Worm (Caenorhabditis elegans) whole organism, L4 larva: Measurements from ENCODE around the gene oig-5.
A peak's percentile ranks its signal among the peaks of the same experiment; 100 is the strongest.

Source experiments
- D1046.2 ChIP-seq: fragments of 200-800 bp; sonication (Bioruptor generic); IDR thresholded peaks from 2 replicates; pipeline ENCODE4 v1.3.6; 2022; ENCODE audit warnings: missing genetic modification characterization, missing compliant biosample characterization
- F10B5.3 ChIP-seq: sonication (generic microtip); optimal IDR thresholded peaks from 2 replicates; lab custom pipeline; 2016; ENCODE audit warnings: mild to moderate bottlenecking, missing genetic modification characterization, missing compliant biosample characterization
- F26F4.8 ChIP-seq: fragments of 200-800 bp; sonication (Bioruptor generic); conservative IDR thresholded peaks from 2 replicates; pipeline ENCODE4 v1.3.6; 2022; ENCODE audit warnings: missing genetic modification characterization, missing compliant biosample characterization
- F44E2.7 ChIP-seq: fragments of 200-800 bp; sonication (Bioruptor generic); IDR thresholded peaks from 2 replicates; pipeline ENCODE4 v2.1.2; 2022; ENCODE audit warnings: missing genetic modification characterization, missing compliant biosample characterization
- F49E8.2 ChIP-seq: sonication (generic microtip); optimal IDR thresholded peaks from 2 replicates; lab custom pipeline; 2016; ENCODE audit warnings: missing compliant biosample characterization, mild to moderate bottlenecking, missing genetic modification characterization, borderline replicate concordance
- T20F7.1 ChIP-seq: fragments of 200-800 bp; sonication (Bioruptor generic); optimal IDR thresholded peaks from 2 replicates; lab custom pipeline; 2018; ENCODE audit warnings: mild to moderate bottlenecking, missing genetic modification characterization, missing compliant biosample characterization
- Y5F2A.4 ChIP-seq: fragments of 200-800 bp; sonication (Bioruptor generic); optimal IDR thresholded peaks from 2 replicates; lab custom pipeline; 2018; ENCODE audit warnings: mild to moderate bottlenecking, missing genetic modification characterization, missing compliant biosample characterization
- aly-2 ChIP-seq: sonication (generic microtip); optimal IDR thresholded peaks from 2 replicates; lab custom pipeline; 2018; ENCODE audit warnings: missing biosample characterization, missing genetic modification characterization
- arid-1 ChIP-seq: fragments of 200-800 bp; sonication (Bioruptor generic); conservative IDR thresholded peaks from 2 replicates; pipeline ENCODE4 v1.3.6; 2022; ENCODE audit warnings: missing genetic modification reagents, missing genetic modification characterization, missing compliant biosample characterization
- attf-4 ChIP-seq: sonication (generic microtip); optimal IDR thresholded peaks from 3 replicates; lab custom pipeline; 2017; ENCODE audit warnings: missing biosample characterization, missing genetic modification characterization
- ctbp-1 ChIP-seq: fragments of 200-800 bp; sonication (Bioruptor generic); IDR thresholded peaks from 2 replicates; pipeline ENCODE4 v1.3.6; 2022; ENCODE audit warnings: missing genetic modification reagents, missing genetic modification characterization, missing compliant biosample characterization
- daf-12 ChIP-seq: fragments of 150-350 bp; optimal IDR thresholded peaks from 2 replicates; lab custom pipeline; 2014; ENCODE audit warnings: missing biosample characterization, missing genetic modification reagents, missing genetic modification characterization
- daf-16 ChIP-seq, 3 experiments: sonication (generic microtip); optimal IDR thresholded peaks; 2 replicates each; lab custom pipeline; 2016 to 2017; ENCODE audit warnings: missing genetic modification characterization in 3 of 3, missing genetic modification reagents in 3 of 3, mild to moderate bottlenecking in 2 of 3, missing compliant biosample characterization in 2 of 3, missing biosample characterization in 1 of 3, moderate library complexity in 1 of 3
- dmd-8 ChIP-seq: fragments of 200-800 bp; sonication (Bioruptor generic); IDR thresholded peaks from 2 replicates; pipeline ENCODE4 v1.3.6; 2022; ENCODE audit warnings: missing genetic modification characterization, missing compliant biosample characterization
- dpl-1 ChIP-seq: fragments of 150-350 bp; optimal IDR thresholded peaks from 2 replicates; lab custom pipeline; 2014; ENCODE audit warnings: missing biosample characterization, missing genetic modification reagents, missing genetic modification characterization
- duxl-1 ChIP-seq: sonication (generic microtip); optimal IDR thresholded peaks from 2 replicates; lab custom pipeline; 2016; ENCODE audit warnings: mild to moderate bottlenecking, missing genetic modification characterization, moderate library complexity, missing compliant biosample characterization; ENCODE audit not compliant: poor library complexity
- dve-1 ChIP-seq: sonication (generic microtip); optimal IDR thresholded peaks from 2 replicates; lab custom pipeline; 2017; ENCODE audit warnings: antibody characterized with exemption, mild to moderate bottlenecking, missing genetic modification characterization, missing compliant biosample characterization; ENCODE audit not compliant: insufficient read depth
- egl-43 ChIP-seq: fragments of 200-800 bp; sonication (Bioruptor generic); IDR thresholded peaks from 2 replicates; pipeline ENCODE4 v1.3.6; 2022; ENCODE audit warnings: missing genetic modification reagents, missing genetic modification characterization, missing compliant biosample characterization
- fkh-10 ChIP-seq: fragments of 150-350 bp; optimal IDR thresholded peaks from 2 replicates; lab custom pipeline; 2014; ENCODE audit warnings: missing biosample characterization, missing genetic modification reagents, missing genetic modification characterization
- fos-1 ChIP-seq: fragments of 150-350 bp; optimal IDR thresholded peaks from 2 replicates; lab custom pipeline; 2014; ENCODE audit warnings: missing biosample characterization, missing genetic modification characterization
- gei-8 ChIP-seq: fragments of 200-800 bp; sonication (Bioruptor generic); optimal IDR thresholded peaks from 2 replicates; lab custom pipeline; 2018; ENCODE audit warnings: mild to moderate bottlenecking, missing genetic modification characterization, missing compliant biosample characterization
- hif-1 ChIP-seq, 2 experiments: sonication (generic microtip); optimal IDR thresholded peaks; 2 replicates each; lab custom pipeline; 2016 to 2017; ENCODE audit warnings: missing compliant biosample characterization in 2 of 2, missing genetic modification characterization in 2 of 2, missing genetic modification reagents in 2 of 2, missing genotype in 2 of 2, mild to moderate bottlenecking in 1 of 2
- hlh-30 ChIP-seq: sonication (generic microtip); optimal IDR thresholded peaks from 2 replicates; lab custom pipeline; 2017; ENCODE audit warnings: antibody characterized with exemption, mild to moderate bottlenecking, missing genetic modification characterization, missing compliant biosample characterization; ENCODE audit not compliant: insufficient read depth
- jun-1 ChIP-seq: fragments of 150-350 bp; optimal IDR thresholded peaks from 2 replicates; lab custom pipeline; 2014; ENCODE audit warnings: missing biosample characterization, missing genetic modification reagents, missing genetic modification characterization
- lim-7 ChIP-seq: fragments of 200-800 bp; sonication (Bioruptor generic); IDR thresholded peaks from 2 replicates; pipeline ENCODE4 v1.3.6; 2022; ENCODE audit warnings: missing genetic modification characterization, missing compliant biosample characterization
- lin-13 ChIP-seq: fragments of 150-350 bp; optimal IDR thresholded peaks from 2 replicates; lab custom pipeline; 2014; ENCODE audit warnings: missing biosample characterization, missing genetic modification reagents, missing genetic modification characterization
- lin-15B ChIP-seq: fragments of 150-350 bp; sonication (generic microtip); optimal IDR thresholded peaks from 3 replicates; lab custom pipeline; 2014; ENCODE audit warnings: missing biosample characterization, missing genetic modification characterization
- lin-29 ChIP-seq: fragments of 200-800 bp; sonication (Bioruptor generic); IDR thresholded peaks from 2 replicates; pipeline ENCODE4 v1.3.6; 2022; ENCODE audit warnings: missing genetic modification reagents, missing genetic modification characterization, missing compliant biosample characterization
- lin-38 ChIP-seq: fragments of 200-800 bp; sonication (Bioruptor generic); IDR thresholded peaks from 2 replicates; pipeline ENCODE4 v1.3.6; 2022; ENCODE audit warnings: missing genetic modification reagents, missing genetic modification characterization, missing compliant biosample characterization
- lsy-2 ChIP-seq, 2 experiments: fragments of 150-350 bp in 1 of 2; sonication (generic microtip) in 1 of 2; optimal IDR thresholded peaks; 2 replicates each; lab custom pipeline; 2014 to 2017; ENCODE audit warnings: missing biosample characterization in 2 of 2, missing genetic modification characterization in 2 of 2
- madf-5 ChIP-seq, 2 experiments: fragments of 200-800 bp; sonication (Bioruptor generic); IDR thresholded peaks; 2 replicates each; pipeline ENCODE4 v1.3.6; 2022; ENCODE audit warnings: missing compliant biosample characterization in 2 of 2, missing genetic modification characterization in 2 of 2
- mdl-1 ChIP-seq, 2 experiments: fragments of 150-350 bp in 1 of 2; sonication (generic microtip) in 1 of 2; optimal IDR thresholded peaks; 2 replicates each; lab custom pipeline; 2014 to 2017; ENCODE audit warnings: missing biosample characterization in 2 of 2, missing genetic modification characterization in 2 of 2
- mdt-29 ChIP-seq: fragments of 200-800 bp; sonication (Bioruptor generic); IDR thresholded peaks from 2 replicates; pipeline ENCODE4 v1.3.6; 2022; ENCODE audit warnings: missing genetic modification reagents, missing genetic modification characterization, missing compliant biosample characterization
- mes-2 ChIP-seq: sonication (generic microtip); optimal IDR thresholded peaks from 2 replicates; lab custom pipeline; 2016; ENCODE audit warnings: missing genotype, mild to moderate bottlenecking, missing genetic modification characterization, missing compliant biosample characterization; ENCODE audit not compliant: poor library complexity, severe bottlenecking
- nhr-28 ChIP-seq: fragments of 150-350 bp; optimal IDR thresholded peaks from 2 replicates; lab custom pipeline; 2014; ENCODE audit warnings: missing biosample characterization, missing genetic modification characterization
- nhr-48 ChIP-seq: sonication (generic microtip); optimal IDR thresholded peaks from 2 replicates; lab custom pipeline; 2016; ENCODE audit warnings: mild to moderate bottlenecking, missing genetic modification characterization, missing compliant biosample characterization
- nhr-76 ChIP-seq: fragments of 150-350 bp; optimal IDR thresholded peaks from 2 replicates; lab custom pipeline; 2014; ENCODE audit warnings: missing biosample characterization, missing genetic modification characterization
- nhr-77 ChIP-seq: fragments of 150-350 bp; optimal IDR thresholded peaks from 2 replicates; lab custom pipeline; 2014; ENCODE audit warnings: missing biosample characterization, missing genetic modification characterization
- rbr-2 ChIP-seq: sonication (generic microtip); optimal IDR thresholded peaks from 2 replicates; lab custom pipeline; 2016; ENCODE audit warnings: missing genotype, missing genetic modification characterization, missing compliant biosample characterization
- sdz-12 ChIP-seq: fragments of 200-800 bp; sonication (Bioruptor generic); optimal IDR thresholded peaks from 2 replicates; lab custom pipeline; 2018; ENCODE audit warnings: mild to moderate bottlenecking, missing genetic modification characterization, missing compliant biosample characterization
- snpc-1.2 ChIP-seq: fragments of 200-800 bp; sonication (Bioruptor generic); IDR thresholded peaks from 2 replicates; pipeline ENCODE4 v1.3.6; 2022; ENCODE audit warnings: missing genetic modification reagents, missing genetic modification characterization, missing compliant biosample characterization
- snpc-4 ChIP-seq: fragments of 150-350 bp; optimal IDR thresholded peaks from 2 replicates; lab custom pipeline; 2014; ENCODE audit warnings: missing biosample characterization, missing genetic modification characterization
- tra-1 ChIP-seq: fragments of 200-800 bp; sonication (Bioruptor generic); IDR thresholded peaks from 2 replicates; pipeline ENCODE4 v1.3.6; 2022; ENCODE audit warnings: missing genetic modification reagents, missing genetic modification characterization, missing compliant biosample characterization
- unc-130 ChIP-seq: sonication (generic microtip); optimal IDR thresholded peaks from 2 replicates; lab custom pipeline; 2016; ENCODE audit warnings: missing genetic modification reagents, missing genetic modification characterization, missing compliant biosample characterization
- unc-39 ChIP-seq: sonication (generic microtip); optimal IDR thresholded peaks from 2 replicates; lab custom pipeline; 2017; ENCODE audit warnings: missing biosample characterization, missing genetic modification characterization
- unc-62 ChIP-seq, 3 experiments: fragments of 150-350 bp in 1 of 3; sonication (generic microtip); optimal IDR thresholded peaks in 2 of 3; peaks in 1 of 3; 1 replicate in 1 of 3; 2 replicates in 2 of 3; lab custom pipeline; 2014 to 2017; ENCODE audit warnings: missing biosample characterization in 3 of 3, missing genetic modification characterization in 3 of 3, missing genetic modification reagents in 3 of 3, missing genotype in 1 of 3
- vab-7 ChIP-seq: fragments of 200-800 bp; sonication (Bioruptor generic); IDR thresholded peaks from 2 replicates; pipeline ENCODE4 v1.3.6; 2022; ENCODE audit warnings: missing genetic modification reagents, missing genetic modification characterization, missing compliant biosample characterization
- ztf-11 ChIP-seq: fragments of 150-350 bp; optimal IDR thresholded peaks from 2 replicates; lab custom pipeline; 2014; ENCODE audit warnings: missing biosample characterization, missing genetic modification characterization
- ztf-7 ChIP-seq: fragments of 150-350 bp; optimal IDR thresholded peaks from 2 replicates; lab custom pipeline; 2014; ENCODE audit warnings: missing biosample characterization, missing genetic modification characterization

The oig-5 gene

ce11 chrIV:14824878-14825352 is 17.9 kb downstream of the oig-5 start, which contains the start of gene sec-61.A (continued):
- TF ChIP-seq Y5F2A.4 (GFP tag; lab: Kevin White, UChicago) (no peak), mdt-29 (GFP tag; lab: Robert Waterston, UW) (0 out of 2 replicates have a peak, but pooled peaks have one; percentile 53), ztf-11 (tag; lab: Kevin White, UChicago) (no peak), F49E8.2 (tag; lab: Kevin White, UChicago) (peak; percentile 64), attf-4 (tag; lab: Kevin White, UChicago) (no peak), arid-1 (GFP tag; lab: Robert Waterston, UW) (peak; percentile 48; the same call in 1 of the 2 replicates), dmd-8 (GFP tag; lab: Robert Waterston, UW) (no peak), rbr-2 (tag; lab: Kevin White, UChicago) (peak; percentile 78), daf-16 (GFP tag; optimal IDR thresholded peaks at IDR 0.05; lab: Kevin White, UChicago) (peak in 1 of 2 experiments; percentile 11), daf-16 (tag; optimal IDR thresholded peaks at IDR 0.05; lab: Kevin White, UChicago) (peak; percentile 14), dve-1 (peak; percentile 30), snpc-1.2 (peak; percentile 94), dpl-1 (GFP tag; lab: Kevin White, UChicago) (peak; percentile 74), fos-1 (tag; lab: Kevin White, UChicago) (no peak), duxl-1 (tag; lab: Kevin White, UChicago) (peak; percentile 1), snpc-4 (tag; lab: Kevin White, UChicago) (peak; percentile 4), sdz-12 (GFP tag; lab: Kevin White, UChicago) (no peak), nhr-48 (tag; lab: Kevin White, UChicago) (peak; percentile 18), daf-12 (no peak), madf-5 (GFP tag; IDR thresholded peaks at IDR 0.05; lab: Robert Waterston, UW) (no peak), gei-8 (GFP tag; lab: Kevin White, UChicago) (no peak), nhr-77 (tag; lab: Kevin White, UChicago) (peak; percentile 47), unc-39 (no peak), nhr-28 (tag; lab: Kevin White, UChicago) (peak; percentile 35), lsy-2 (tag; optimal IDR thresholded peaks at IDR 0.05; lab: Kevin White, UChicago) (peak; percentile 96 to 98), unc-130 (GFP tag; lab: Kevin White, UChicago) (peak; percentile 55), egl-43 (GFP tag; lab: Robert Waterston, UW) (peak; percentile 55; the same call in 1 of the 2 replicates), hlh-30 (tag; lab: Kevin White, UChicago) (peak; percentile 85), lim-7 (GFP tag; lab: Robert Waterston, UW) (0 out of 2 replicates have a peak, but pooled peaks have one; percentile 15), nhr-76 (tag; lab: Kevin White, UChicago) (no peak), hif-1 (tag; optimal IDR thresholded peaks at IDR 0.05; lab: Kevin White, UChicago) (peak; percentile 36 to 75), mes-2 (tag; lab: Kevin White, UChicago) (peak; percentile 55), T20F7.1 (GFP tag; lab: Kevin White, UChicago) (peak; percentile 87), lin-38 (GFP tag; lab: Robert Waterston, UW) (peak; percentile 72), ztf-7 (peak; percentile 26), lin-15B (no peak), D1046.2 (GFP tag; lab: Robert Waterston, UW) (peak; percentile 99), mdl-1 (tag; optimal IDR thresholded peaks at IDR 0.05; lab: Kevin White, UChicago) (peak; percentile 16 to 82), F10B5.3 (tag; lab: Kevin White, UChicago) (no peak), lin-29 (no peak), tra-1 (no peak; the same call in 1 of the 2 replicates), aly-2 (tag; lab: Kevin White, UChicago) (no peak), F44E2.7 (no peak), unc-62 (GFP tag; optimal IDR thresholded peaks at IDR 0.05 in 1 of 2; lab: Kevin White, UChicago) (peak in 1 of 2 experiments; percentile 77), unc-62 (tag; optimal IDR thresholded peaks at IDR 0.05; lab: Kevin White, UChicago) (no peak), ctbp-1 (GFP tag; lab: Robert Waterston, UW) (peak; percentile 26; the same call in 1 of the 2 replicates), F26F4.8 (GFP tag; lab: Robert Waterston, UW) (no peak), jun-1 (peak; percentile 54), vab-7 (GFP tag; lab: Robert Waterston, UW) (no peak), lin-13 (GFP tag; lab: Kevin White, UChicago) (peak; percentile 66), fkh-10 (GFP tag; lab: Kevin White, UChicago) (peak; percentile 73)
